Worm (Caenorhabditis elegans) whole organism, L3 larva: ENCODE data around the gene Y73F8A.5.

Source experiments
- hmg-11 ChIP-seq: sonication (generic microtip); optimal IDR thresholded peaks from 2 replicates; lab custom pipeline; 2016; ENCODE audit warnings: missing genetic modification characterization, missing compliant biosample characterization
- nhr-11 ChIP-seq: fragments of 150-350 bp; optimal IDR thresholded peaks from 2 replicates; lab custom pipeline; 2014; ENCODE audit warnings: missing biosample characterization, missing genetic modification characterization
- nhr-12 ChIP-seq: fragments of 150-350 bp; optimal IDR thresholded peaks from 2 replicates; lab custom pipeline; 2014; ENCODE audit warnings: missing biosample characterization, missing genetic modification characterization
- nhr-237 ChIP-seq: fragments of 150-350 bp; optimal IDR thresholded peaks from 2 replicates; lab custom pipeline; 2014; ENCODE audit warnings: missing biosample characterization, missing genetic modification characterization
- nhr-28 ChIP-seq: fragments of 150-350 bp; optimal IDR thresholded peaks from 2 replicates; lab custom pipeline; 2014; ENCODE audit warnings: missing biosample characterization, missing genetic modification characterization
- pqm-1 ChIP-seq: fragments of 150-350 bp; optimal IDR thresholded peaks from 2 replicates; lab custom pipeline; 2017; ENCODE audit warnings: missing biosample characterization, missing genetic modification characterization, inconsistent platforms
- unc-39 ChIP-seq: sonication (generic microtip); optimal IDR thresholded peaks from 4 replicates; lab custom pipeline; 2017; ENCODE audit warnings: missing biosample characterization, missing genetic modification characterization

DNA sequence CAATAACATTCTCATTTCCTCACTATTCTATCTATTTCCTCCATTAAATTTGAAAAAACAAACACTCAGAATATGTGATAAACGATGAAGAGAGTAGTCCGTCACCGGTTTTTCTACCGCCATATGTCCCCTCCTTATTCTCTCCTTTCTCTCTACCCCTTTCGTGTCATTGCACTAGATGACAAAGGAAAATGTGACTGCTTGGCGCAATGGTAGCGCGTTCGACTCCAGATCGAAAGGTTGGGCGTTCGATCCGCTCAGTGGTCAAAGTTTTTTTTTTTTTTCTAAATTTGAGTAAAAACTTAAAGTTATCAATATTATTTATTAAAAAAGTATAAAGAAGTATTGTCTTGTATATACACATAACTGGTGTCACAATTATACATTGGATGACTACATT, 29.8 kb downstream of the Y73F8A.5 start:
- no peak for TF ChIP-seq pqm-1 (tag; lab: Kevin White, UChicago)
- no peak for TF ChIP-seq nhr-11 (tag; lab: Kevin White, UChicago)
- no peak for TF ChIP-seq unc-39
- no peak for TF ChIP-seq nhr-237
- TF ChIP-seq nhr-12: no peak
- no peak for TF ChIP-seq nhr-28
- peak; percentile 33 for TF ChIP-seq hmg-11
